Fruit fly (Drosophila melanogaster): ENCODE results near the gene fipi.

The fipi gene

dm6 chr2L:4830490-4830889 is 36.6 kb upstream of the fipi start, which contains the start of gene Fnta:
TSS of gene Fnta (minus strand) at chr2L:4830693.
- TF ChIP-seq tj (GFP tag; optimal IDR thresholded peaks at IDR 0.05) (no peak), Clk (GFP tag; optimal IDR thresholded peaks at IDR 0.05) (no peak), ovo (GFP tag; optimal IDR thresholded peaks at IDR 0.05) (no peak), CG12768 (GFP tag; optimal IDR thresholded peaks at IDR 0.05) (no peak), bab1 (GFP tag; optimal IDR thresholded peaks at IDR 0.05) (peak; percentile 19), CG7045 (GFP tag; optimal IDR thresholded peaks at IDR 0.05) (no peak), kay (GFP tag; ENCODE audit: borderline replicate concordance) (peak; percentile 84), toe (GFP tag; optimal IDR thresholded peaks at IDR 0.05) (no peak), cnc (optimal IDR thresholded peaks at IDR 0.05) (no peak), CG33017 (tag; optimal IDR thresholded peaks at IDR 0.05) (no peak), CG5204 (GFP tag; optimal IDR thresholded peaks at IDR 0.05) (no peak)

- TF ChIP-seq Mnt (GFP tag; optimal IDR thresholded peaks at IDR 0.05) (peak; percentile 27), CG1620 (GFP tag; optimal IDR thresholded peaks at IDR 0.05) (no peak), CG14711 (tag; optimal IDR thresholded peaks at IDR 0.05) (no peak), CG7045 (GFP tag; optimal IDR thresholded peaks at IDR 0.05) (peak; percentile 59), pad (GFP tag; optimal IDR thresholded peaks at IDR 0.05) (peak; percentile 11), Crg-1 (GFP tag; optimal IDR thresholded peaks at IDR 0.05) (peak; percentile 58), ovo (GFP tag; optimal IDR thresholded peaks at IDR 0.05) (peak; percentile 31), Hr96 (GFP tag; optimal IDR thresholded peaks at IDR 0.05) (no peak), CG11617 (GFP tag; optimal IDR thresholded peaks at IDR 0.05) (peak; percentile 23), bab1 (GFP tag; optimal IDR thresholded peaks at IDR 0.05) (no peak), CG12768 (GFP tag; optimal IDR thresholded peaks at IDR 0.05) (peak; percentile 56), cic (GFP tag; optimal IDR thresholded peaks at IDR 0.05) (peak; percentile 68), Clk (GFP tag; optimal IDR thresholded peaks at IDR 0.05) (no peak), toe (GFP tag; optimal IDR thresholded peaks at IDR 0.05) (peak; percentile 14), CG7101 (tag; optimal IDR thresholded peaks at IDR 0.05) (peak; percentile 41), CG5204 (GFP tag; optimal IDR thresholded peaks at IDR 0.05) (no peak), kay (GFP tag; ENCODE audit: borderline replicate concordance) (peak; percentile 10), CG33017 (tag; optimal IDR thresholded peaks at IDR 0.05) (peak; percentile 55)
Measured at dm6 chr2L:4829040-4829439, 35.2 kb upstream of the fipi start.

DNA sequence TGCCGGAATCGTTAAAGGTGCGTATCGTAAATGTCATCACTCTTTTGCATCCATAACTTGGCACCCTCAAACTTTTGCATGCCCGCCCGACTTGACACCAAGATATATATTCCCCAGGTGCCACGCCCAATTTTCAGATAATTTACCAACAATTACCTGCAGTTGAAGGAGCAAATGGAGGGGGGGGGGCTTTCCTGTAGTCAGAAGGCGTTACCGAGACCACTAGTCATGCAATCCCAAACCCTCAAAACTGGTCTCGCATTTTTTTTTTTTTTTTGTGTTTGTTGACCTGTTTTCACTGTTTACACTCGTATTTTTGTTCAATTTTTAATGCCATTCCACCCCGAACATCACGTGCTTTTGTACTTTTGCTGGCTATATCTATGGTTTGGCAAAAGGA is 31.9 kb upstream of the fipi start:
- TF ChIP-seq Mnt (GFP tag; optimal IDR thresholded peaks at IDR 0.05) (no peak), ovo (GFP tag; optimal IDR thresholded peaks at IDR 0.05) (no peak), kay (GFP tag; ENCODE audit: borderline replicate concordance) (no peak), toe (GFP tag; optimal IDR thresholded peaks at IDR 0.05) (no peak), CG7101 (tag; optimal IDR thresholded peaks at IDR 0.05) (no peak), tj (GFP tag; optimal IDR thresholded peaks at IDR 0.05) (no peak), CG1620 (GFP tag; optimal IDR thresholded peaks at IDR 0.05) (no peak), CG11617 (GFP tag; optimal IDR thresholded peaks at IDR 0.05) (no peak), cnc (optimal IDR thresholded peaks at IDR 0.05) (no peak), Clk (GFP tag; optimal IDR thresholded peaks at IDR 0.05) (no peak), CG12768 (GFP tag; optimal IDR thresholded peaks at IDR 0.05) (no peak), CG33017 (tag; optimal IDR thresholded peaks at IDR 0.05) (no peak), CG7045 (GFP tag; optimal IDR thresholded peaks at IDR 0.05) (no peak), Crg-1 (GFP tag; optimal IDR thresholded peaks at IDR 0.05) (no peak), pad (GFP tag; optimal IDR thresholded peaks at IDR 0.05) (no peak), cic (GFP tag; optimal IDR thresholded peaks at IDR 0.05) (no peak)

dm6 chr2L:4823797-4824196 is 30.0 kb upstream of the fipi start:
- TF ChIP-seq Mnt (GFP tag; optimal IDR thresholded peaks at IDR 0.05): no peak
- no peak for TF ChIP-seq bab1 (GFP tag; optimal IDR thresholded peaks at IDR 0.05)
- no peak for TF ChIP-seq CG11617 (GFP tag; optimal IDR thresholded peaks at IDR 0.05)
- no peak for TF ChIP-seq Hr96 (GFP tag; optimal IDR thresholded peaks at IDR 0.05)
- no peak for TF ChIP-seq CG12768 (GFP tag; optimal IDR thresholded peaks at IDR 0.05)
- TF ChIP-seq cnc (optimal IDR thresholded peaks at IDR 0.05): no peak
- no peak for TF ChIP-seq kay (GFP tag; ENCODE audit: borderline replicate concordance)
- no peak for TF ChIP-seq CG7045 (GFP tag; optimal IDR thresholded peaks at IDR 0.05)
- TF ChIP-seq toe (GFP tag; optimal IDR thresholded peaks at IDR 0.05): no peak
- TF ChIP-seq CG5204 (GFP tag; optimal IDR thresholded peaks at IDR 0.05): no peak
- no peak for TF ChIP-seq Clk (GFP tag; optimal IDR thresholded peaks at IDR 0.05)
- TF ChIP-seq CG1620 (GFP tag; optimal IDR thresholded peaks at IDR 0.05): no peak

DNA sequence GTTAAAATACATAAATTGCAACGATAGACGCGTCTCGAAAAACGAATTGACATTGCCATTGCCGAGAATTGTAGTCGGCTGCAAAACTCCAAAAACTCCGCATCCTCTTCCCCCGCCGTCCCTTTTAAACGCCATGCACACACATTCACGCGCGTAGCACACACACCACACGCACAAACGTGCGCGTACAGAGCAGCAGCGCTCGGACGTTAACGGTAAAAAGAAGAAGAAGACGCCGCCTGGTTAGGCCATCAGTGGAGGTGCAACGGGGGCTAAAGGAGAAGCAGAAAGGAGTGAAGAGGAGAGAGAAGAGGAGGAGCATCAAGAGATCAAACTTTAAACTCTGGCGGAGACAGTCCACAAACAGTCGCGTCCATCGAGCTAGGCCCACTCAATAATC is 28.4 kb upstream of the fipi start:
- no peak for TF ChIP-seq bab1 (GFP tag; optimal IDR thresholded peaks at IDR 0.05)
- no peak for TF ChIP-seq CG7101 (tag; optimal IDR thresholded peaks at IDR 0.05)

DNA sequence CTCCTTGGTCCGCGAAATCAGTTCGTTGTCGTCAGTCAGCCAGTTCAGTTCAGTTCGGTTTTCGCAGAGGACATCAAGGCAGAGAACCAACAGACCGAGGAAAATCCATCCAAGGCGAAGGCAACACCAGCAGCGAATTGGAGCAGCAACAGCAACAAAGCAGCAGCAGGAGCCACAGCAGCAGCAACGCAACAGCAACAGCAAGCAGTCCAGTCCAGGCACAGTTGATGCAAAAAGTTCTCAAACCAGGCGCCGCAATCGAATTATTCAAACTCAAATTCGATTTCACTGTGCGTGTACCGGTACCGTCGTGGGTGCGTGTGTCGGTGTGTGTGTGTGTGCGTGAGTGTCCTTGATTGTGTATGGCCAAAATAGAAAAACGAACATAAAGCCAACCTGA is 27.9 kb upstream of the fipi start, which contains the start of gene CG15628:
CG15628 (plus strand) TSS at position 18 of the 400 bp plus-strand sequence.
- no peak for TF ChIP-seq toe (GFP tag; optimal IDR thresholded peaks at IDR 0.05)
- TF ChIP-seq CG1620 (GFP tag; optimal IDR thresholded peaks at IDR 0.05): no peak
- no peak for TF ChIP-seq Mnt (GFP tag; optimal IDR thresholded peaks at IDR 0.05)

dm6 chr2L:4821319-4821717 is 27.5 kb upstream of the fipi start:
- TF ChIP-seq CG12768 (GFP tag; optimal IDR thresholded peaks at IDR 0.05): peak; percentile 68
- no peak for TF ChIP-seq Crg-1 (GFP tag; optimal IDR thresholded peaks at IDR 0.05)
- TF ChIP-seq CG33017 (tag; optimal IDR thresholded peaks at IDR 0.05): peak; percentile 34
- TF ChIP-seq CG1620 (GFP tag; optimal IDR thresholded peaks at IDR 0.05): no peak
- peak; percentile 55 for TF ChIP-seq CG5204 (GFP tag; optimal IDR thresholded peaks at IDR 0.05)
- peak; percentile 63 for TF ChIP-seq Hr96 (GFP tag; optimal IDR thresholded peaks at IDR 0.05)
- peak; percentile 23 for TF ChIP-seq toe (GFP tag; optimal IDR thresholded peaks at IDR 0.05)
- TF ChIP-seq CG11617 (GFP tag; optimal IDR thresholded peaks at IDR 0.05): peak; percentile 31
- TF ChIP-seq ovo (GFP tag; optimal IDR thresholded peaks at IDR 0.05): no peak
- TF ChIP-seq CG14711 (tag; optimal IDR thresholded peaks at IDR 0.05): peak; percentile 28
- no peak for TF ChIP-seq tj (GFP tag; optimal IDR thresholded peaks at IDR 0.05)
- peak; percentile 42 for TF ChIP-seq CG7101 (tag; optimal IDR thresholded peaks at IDR 0.05)
- peak; percentile 26 for TF ChIP-seq pad (GFP tag; optimal IDR thresholded peaks at IDR 0.05)
- no peak for TF ChIP-seq cnc (optimal IDR thresholded peaks at IDR 0.05)
- TF ChIP-seq Clk (GFP tag; optimal IDR thresholded peaks at IDR 0.05): peak; percentile 39
- no peak for TF ChIP-seq Mnt (GFP tag; optimal IDR thresholded peaks at IDR 0.05)
- TF ChIP-seq CG7045 (GFP tag; optimal IDR thresholded peaks at IDR 0.05): peak; percentile 76
- TF ChIP-seq bab1 (GFP tag; optimal IDR thresholded peaks at IDR 0.05): no peak
- no peak for TF ChIP-seq kay (GFP tag; ENCODE audit: borderline replicate concordance)
- no peak for TF ChIP-seq cic (GFP tag; optimal IDR thresholded peaks at IDR 0.05)

All from whole organism, adult.